Worm (Caenorhabditis elegans) whole organism, L3 larva: ENCODE data around the gene Y58A7A.4.

Source experiments
- ZK546.5 ChIP-seq: sonication (generic microtip); optimal IDR thresholded peaks from 2 replicates; lab custom pipeline; 2017; ENCODE audit warnings: missing biosample characterization, missing genetic modification characterization
- lin-15B ChIP-seq: fragments of 150-350 bp; optimal IDR thresholded peaks from 2 replicates; lab custom pipeline; 2014; ENCODE audit warnings: missing biosample characterization, missing genetic modification characterization
- lin-39 ChIP-seq: fragments of 150-350 bp; optimal IDR thresholded peaks from 2 replicates; lab custom pipeline; 2018; ENCODE audit warnings: missing biosample characterization, missing genetic modification reagents, missing genetic modification characterization
- nhr-11 ChIP-seq: fragments of 150-350 bp; optimal IDR thresholded peaks from 2 replicates; lab custom pipeline; 2014; ENCODE audit warnings: missing biosample characterization, missing genetic modification characterization
- nhr-77 ChIP-seq: fragments of 150-350 bp; optimal IDR thresholded peaks from 2 replicates; lab custom pipeline; 2014; ENCODE audit warnings: missing biosample characterization, missing genetic modification characterization
- ztf-11 ChIP-seq: fragments of 150-350 bp; optimal IDR thresholded peaks from 2 replicates; lab custom pipeline; 2014; ENCODE audit warnings: missing biosample characterization, missing genetic modification characterization

ce11 chrV:5050073-5050599 is 34.7 kb downstream of the Y58A7A.4 start:
- no peak for TF ChIP-seq nhr-11 (tag; lab: Kevin White, UChicago)
- TF ChIP-seq ZK546.5 (tag; lab: Kevin White, UChicago) = no peak
- TF ChIP-seq lin-39 (tag; lab: Kevin White, UChicago) = no peak
- no peak for TF ChIP-seq lin-15B (tag; lab: Kevin White, UChicago)
- no peak for TF ChIP-seq nhr-77 (tag; lab: Kevin White, UChicago)
- TF ChIP-seq ztf-11 (tag; lab: Kevin White, UChicago) = no peak
